Fruit fly (Drosophila melanogaster): ENCODE results near the gene CG14408.

Gene CG14408

dm6 chrX:14866911-14867310, 35.1 kb upstream of the CG14408 start:
- no peak for TF ChIP-seq salr (GFP tag; optimal IDR thresholded peaks at IDR 0.05)
- TF ChIP-seq CG8632 (GFP tag; optimal IDR thresholded peaks at IDR 0.05): no peak
- TF ChIP-seq Eip78C (GFP tag): no peak
- TF ChIP-seq eg (GFP tag; IDR thresholded peaks at IDR 0.05): no peak
- no peak for TF ChIP-seq CG11902 (GFP tag; optimal IDR thresholded peaks at IDR 0.05)
- no peak for TF ChIP-seq net (GFP tag; optimal IDR thresholded peaks at IDR 0.05)
- no peak for TF ChIP-seq dsx (GFP tag; optimal IDR thresholded peaks at IDR 0.05; ENCODE audit: poor library complexity, severe bottlenecking)
- TF ChIP-seq Sox14 (GFP tag; optimal IDR thresholded peaks at IDR 0.05): no peak
- TF ChIP-seq fkh (GFP tag; optimal IDR thresholded peaks at IDR 0.05): no peak
- TF ChIP-seq topi (GFP tag; optimal IDR thresholded peaks at IDR 0.05): no peak
- no peak for TF ChIP-seq Blimp-1 (GFP tag; optimal IDR thresholded peaks at IDR 0.05)
- no peak for TF ChIP-seq CG31627 (GFP tag; optimal IDR thresholded peaks at IDR 0.05)
- no peak for TF ChIP-seq esn (GFP tag; optimal IDR thresholded peaks at IDR 0.05)
- TF ChIP-seq spab (GFP tag; optimal IDR thresholded peaks at IDR 0.05): no peak
- TF ChIP-seq CG3032 (tag; optimal IDR thresholded peaks at IDR 0.05): no peak

- TF ChIP-seq Eip78C (GFP tag): peak; percentile 25
- TF ChIP-seq CG4318 (GFP tag; optimal IDR thresholded peaks at IDR 0.05): no peak
Observed at dm6 chrX:14862494-14862893, 30.7 kb upstream of the CG14408 start.

- TF ChIP-seq Eip93F (GFP tag; optimal IDR thresholded peaks at IDR 0.05): no peak
- no peak for TF ChIP-seq Blimp-1 (GFP tag; optimal IDR thresholded peaks at IDR 0.05)
- no peak for TF ChIP-seq Gug (GFP tag; IDR thresholded peaks at IDR 0.05)
- no peak for TF ChIP-seq Hr4 (GFP tag; optimal IDR thresholded peaks at IDR 0.05)
- TF ChIP-seq CG11762 (GFP tag; optimal IDR thresholded peaks at IDR 0.05; ENCODE audit: insufficient read depth): no peak
- TF ChIP-seq CG3032 (tag; optimal IDR thresholded peaks at IDR 0.05): no peak
- no peak for TF ChIP-seq Met (GFP tag; optimal IDR thresholded peaks at IDR 0.05)
- no peak for TF ChIP-seq vri (GFP tag; optimal IDR thresholded peaks at IDR 0.05)
- no peak for TF ChIP-seq CG8632 (GFP tag; optimal IDR thresholded peaks at IDR 0.05)
- TF ChIP-seq lz (GFP tag; optimal IDR thresholded peaks at IDR 0.05): no peak
- no peak for TF ChIP-seq CG3919 (GFP tag; optimal IDR thresholded peaks at IDR 0.05)
- TF ChIP-seq salr (GFP tag; optimal IDR thresholded peaks at IDR 0.05): no peak
- TF ChIP-seq CG16779 (tag; optimal IDR thresholded peaks at IDR 0.05): no peak
- no peak for TF ChIP-seq cyc (GFP tag; optimal IDR thresholded peaks at IDR 0.05)
- TF ChIP-seq Ets96B (tag; optimal IDR thresholded peaks at IDR 0.05): no peak
- no peak for TF ChIP-seq CG34406 (GFP tag; optimal IDR thresholded peaks at IDR 0.05)
- no peak for TF ChIP-seq CG9139 (GFP tag; optimal IDR thresholded peaks at IDR 0.05)
- TF ChIP-seq Sox102F (GFP tag; optimal IDR thresholded peaks at IDR 0.05): no peak
- TF ChIP-seq dac (GFP tag; optimal IDR thresholded peaks at IDR 0.05): no peak
Observed at dm6 chrX:14858951-14859350, 27.1 kb upstream of the CG14408 start, which contains the start of gene CG46399. TSS of gene CG46399 (plus strand) at chrX:14859251.

DNA sequence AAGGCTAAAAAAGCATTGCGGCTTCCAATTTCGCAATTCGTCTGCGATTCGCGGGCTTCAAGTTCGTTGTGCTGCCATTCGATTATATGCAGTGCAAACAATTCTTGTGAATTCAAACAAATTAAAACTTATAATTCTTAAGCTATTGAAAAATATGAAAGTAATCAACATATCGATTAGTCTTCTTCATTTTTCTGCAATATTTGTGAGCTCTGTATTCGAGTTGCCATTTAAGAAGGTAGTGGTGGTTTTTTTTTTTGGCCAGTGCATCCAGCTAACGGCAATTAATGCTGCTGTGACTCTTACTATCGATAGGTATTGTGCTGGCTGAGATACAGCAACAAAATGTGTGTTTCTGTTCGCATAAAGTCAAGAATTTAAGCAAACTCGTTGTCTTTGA, 26.1 kb upstream of the CG14408 start:
- TF ChIP-seq CG6854 (GFP tag; optimal IDR thresholded peaks at IDR 0.05): no peak
- no peak for TF ChIP-seq CG6276 (GFP tag; optimal IDR thresholded peaks at IDR 0.05)
- peak; percentile 18 for TF ChIP-seq OdsH (GFP tag; optimal IDR thresholded peaks at IDR 0.05)
- TF ChIP-seq Sox102F (GFP tag; optimal IDR thresholded peaks at IDR 0.05): peak; percentile 6
- peak; percentile 44 for TF ChIP-seq Eip78C (GFP tag)
- TF ChIP-seq CG15336 (GFP tag; IDR thresholded peaks at IDR 0.05): peak; percentile 52; the same call in 1 of the 2 replicates
- no peak for TF ChIP-seq CG31627 (GFP tag; optimal IDR thresholded peaks at IDR 0.05)
- peak; percentile 75 for TF ChIP-seq eg (GFP tag; IDR thresholded peaks at IDR 0.05)
- peak; percentile 34 for TF ChIP-seq CG32006 (GFP tag; optimal IDR thresholded peaks at IDR 0.05)
- 0 out of 3 replicates have a peak, but pooled peaks have one; percentile 48 for TF ChIP-seq CG6163 (GFP tag; IDR thresholded peaks at IDR 0.05)
- peak; percentile 44; the same call in 1 of the 2 replicates for TF ChIP-seq CG11294 (GFP tag; IDR thresholded peaks at IDR 0.05)
